Worm (Caenorhabditis elegans): Measurements from ENCODE around the gene T16G12.13.

DNA sequence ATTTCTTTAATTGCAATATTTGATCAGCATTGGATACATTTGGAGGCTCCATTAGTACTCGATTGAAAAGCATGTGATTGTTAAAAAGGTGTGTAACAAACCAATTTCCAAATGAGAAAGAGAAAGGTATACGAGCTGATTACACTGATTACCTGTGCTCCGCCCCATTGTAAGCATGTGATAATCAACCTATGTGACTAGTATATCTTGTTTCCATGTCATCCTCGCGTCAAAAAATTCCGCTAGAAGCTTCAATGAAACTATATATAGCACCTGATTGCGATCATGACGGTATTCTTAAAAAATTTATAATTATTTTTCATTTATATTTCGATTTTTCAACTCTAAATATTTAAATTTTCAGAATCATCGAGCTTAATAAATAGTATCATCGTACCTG, 30.1 kb upstream of the T16G12.13 start, which contains the start of gene M04D8.4:
- no peak for TF ChIP-seq klf-2 (GFP tag; conservative IDR thresholded peaks at IDR 0.05)
- TF ChIP-seq flt-1 (GFP tag; IDR thresholded peaks at IDR 0.05): no peak
